Fruit fly (Drosophila melanogaster) whole organism, prepupa: ENCODE data around the gene del.
A peak's percentile ranks its signal among the peaks of the same experiment; 100 is the strongest.

Experiments used
- CG10631 ChIP-seq: fragments of 200-800 bp; sonication (Bioruptor generic); optimal IDR thresholded peaks from 2 replicates; lab custom pipeline; 2016; ENCODE audit warnings: missing biosample characterization, missing genetic modification characterization
- CG11294 ChIP-seq: fragments of 200-800 bp; sonication (Bioruptor generic); IDR thresholded peaks from 2 replicates; pipeline ENCODE4 v1.3.6; 2022; ENCODE audit warnings: missing biosample characterization, missing genetic modification characterization
- CG11902 ChIP-seq: fragments of 200-800 bp; sonication (Bioruptor generic); optimal IDR thresholded peaks from 3 replicates; lab custom pipeline; 2016; ENCODE audit warnings: missing biosample characterization, missing genetic modification characterization
- CG15336 ChIP-seq: fragments of 200-800 bp; sonication (Bioruptor generic); IDR thresholded peaks from 2 replicates; pipeline ENCODE4 v1.3.6; 2022; ENCODE audit warnings: missing biosample characterization, missing genetic modification characterization
- CG1621 ChIP-seq: fragments of 200-800 bp; sonication (Bioruptor generic); optimal IDR thresholded peaks from 3 replicates; lab custom pipeline; 2018; ENCODE audit warnings: missing biosample characterization, mild to moderate bottlenecking, missing genetic modification characterization
- CG3032 ChIP-seq: fragments of 200-800 bp; optimal IDR thresholded peaks from 2 replicates; lab custom pipeline; 2019; ENCODE audit warnings: missing biosample characterization, mild to moderate bottlenecking, missing genetic modification characterization, moderate library complexity
- CG31627 ChIP-seq: fragments of 200-800 bp; sonication (Bioruptor generic); optimal IDR thresholded peaks from 3 replicates; lab custom pipeline; 2016; ENCODE audit warnings: missing biosample characterization, missing genetic modification characterization
- CG32006 ChIP-seq: fragments of 200-800 bp; sonication (Bioruptor generic); optimal IDR thresholded peaks from 3 replicates; lab custom pipeline; 2017; ENCODE audit warnings: missing biosample characterization, mild to moderate bottlenecking, missing genetic modification characterization
- CG34406 ChIP-seq: fragments of 200-800 bp; sonication (Bioruptor generic); optimal IDR thresholded peaks from 3 replicates; lab custom pipeline; 2016; ENCODE audit warnings: missing biosample characterization, missing genetic modification characterization
- CG3919 ChIP-seq: fragments of 200-800 bp; sonication (Bioruptor generic); optimal IDR thresholded peaks from 3 replicates; lab custom pipeline; 2016; ENCODE audit warnings: missing biosample characterization, missing genetic modification characterization
- CG6163 ChIP-seq: fragments of 200-800 bp; sonication (Bioruptor generic); IDR thresholded peaks from 3 replicates; pipeline ENCODE4 v1.3.6; 2022; ENCODE audit warnings: missing biosample characterization, missing genetic modification characterization
- CG6276 ChIP-seq: fragments of 200-800 bp; sonication (Bioruptor generic); optimal IDR thresholded peaks from 2 replicates; lab custom pipeline; 2017; ENCODE audit warnings: missing biosample characterization, mild to moderate bottlenecking, missing genetic modification characterization
- CG6792 ChIP-seq: fragments of 200-800 bp; sonication (Bioruptor generic); optimal IDR thresholded peaks from 3 replicates; lab custom pipeline; 2016; ENCODE audit warnings: missing biosample characterization, missing genetic modification characterization
- CG6808 ChIP-seq: fragments of 200-800 bp; sonication (Bioruptor generic); optimal IDR thresholded peaks from 3 replicates; lab custom pipeline; 2017; ENCODE audit warnings: missing biosample characterization, missing genetic modification characterization, mild to moderate bottlenecking, moderate library complexity, missing genetic modification reagents
- CG6854 ChIP-seq: fragments of 200-800 bp; sonication (Bioruptor generic); optimal IDR thresholded peaks from 2 replicates; lab custom pipeline; 2017; ENCODE audit warnings: missing biosample characterization, mild to moderate bottlenecking, missing genetic modification characterization
- CG8319 ChIP-seq: fragments of 200-800 bp; sonication (Bioruptor generic); optimal IDR thresholded peaks from 3 replicates; lab custom pipeline; 2016; ENCODE audit warnings: missing biosample characterization, missing genetic modification characterization
- Eip75B ChIP-seq: fragments of 200-800 bp; sonication (Bioruptor generic); optimal IDR thresholded peaks from 3 replicates; lab custom pipeline; 2016; ENCODE audit warnings: missing biosample characterization, missing genetic modification characterization
- Eip78C ChIP-seq: fragments of 200-800 bp; sonication (Bioruptor generic); peaks from one replicate; lab custom pipeline; 2016; ENCODE audit warnings: missing biosample characterization, missing genetic modification characterization
- Eip93F ChIP-seq: fragments of 200-800 bp; sonication (Bioruptor generic); optimal IDR thresholded peaks from 2 replicates; lab custom pipeline; 2016; ENCODE audit warnings: missing biosample characterization, mild to moderate bottlenecking, missing genetic modification characterization
- Ets21C ChIP-seq: fragments of 200-800 bp; sonication (Bioruptor generic); optimal IDR thresholded peaks from 3 replicates; lab custom pipeline; 2016; ENCODE audit warnings: missing biosample characterization, missing genetic modification characterization
- Ets96B ChIP-seq: fragments of 200-800 bp; optimal IDR thresholded peaks from 2 replicates; lab custom pipeline; 2019; ENCODE audit warnings: missing biosample characterization, mild to moderate bottlenecking, missing genetic modification characterization, moderate library complexity
- Gug ChIP-seq: fragments of 200-800 bp; sonication (Bioruptor generic); IDR thresholded peaks from 2 replicates; pipeline ENCODE4 v1.3.6; 2022; ENCODE audit warnings: missing biosample characterization, missing genetic modification characterization
- Hr38 ChIP-seq: sonication (Bioruptor generic); optimal IDR thresholded peaks from 2 replicates; lab custom pipeline; 2016; ENCODE audit warnings: missing biosample characterization, missing genetic modification characterization
- Hr39 ChIP-seq: fragments of 200-800 bp; sonication (Bioruptor generic); optimal IDR thresholded peaks from 2 replicates; lab custom pipeline; 2016; ENCODE audit warnings: missing biosample characterization, missing genetic modification characterization
- Met ChIP-seq: fragments of 200-800 bp; sonication (Bioruptor generic); optimal IDR thresholded peaks from 3 replicates; lab custom pipeline; 2016; ENCODE audit warnings: missing biosample characterization, missing genetic modification characterization
- Sox102F ChIP-seq: fragments of 200-800 bp; sonication (Bioruptor generic); optimal IDR thresholded peaks from 2 replicates; lab custom pipeline; 2016; ENCODE audit warnings: missing biosample characterization, mild to moderate bottlenecking, missing genetic modification characterization
- Sox14 ChIP-seq: fragments of 200-800 bp; sonication (Bioruptor generic); optimal IDR thresholded peaks from 3 replicates; lab custom pipeline; 2016; ENCODE audit warnings: missing biosample characterization, missing genetic modification characterization
- Sox15 ChIP-seq: fragments of 200-800 bp; sonication (Bioruptor generic); optimal IDR thresholded peaks from 3 replicates; lab custom pipeline; 2016; ENCODE audit warnings: missing biosample characterization, missing genetic modification characterization
- achi ChIP-seq: fragments of 200-800 bp; sonication (Bioruptor generic); optimal IDR thresholded peaks from 3 replicates; lab custom pipeline; 2016; ENCODE audit warnings: missing biosample characterization, missing genetic modification characterization
- acj6 ChIP-seq: fragments of 200-800 bp; sonication (Bioruptor generic); optimal IDR thresholded peaks from 3 replicates; lab custom pipeline; 2016; ENCODE audit warnings: missing biosample characterization, missing genetic modification characterization
- cyc ChIP-seq: fragments of 200-800 bp; sonication (Bioruptor generic); optimal IDR thresholded peaks from 3 replicates; lab custom pipeline; 2016; ENCODE audit warnings: missing biosample characterization, missing genetic modification characterization
- dsx ChIP-seq: fragments of 200-800 bp; optimal IDR thresholded peaks from 3 replicates; lab custom pipeline; 2019; ENCODE audit warnings: missing biosample characterization, mild to moderate bottlenecking, missing genetic modification characterization, moderate library complexity; ENCODE audit not compliant: poor library complexity, severe bottlenecking
- esn ChIP-seq: fragments of 200-800 bp; sonication (Bioruptor generic); optimal IDR thresholded peaks from 2 replicates; lab custom pipeline; 2016; ENCODE audit warnings: missing biosample characterization, mild to moderate bottlenecking, missing genetic modification characterization, moderate library complexity
- fd85E ChIP-seq: fragments of 200-800 bp; sonication (Bioruptor generic); optimal IDR thresholded peaks from 3 replicates; lab custom pipeline; 2016; ENCODE audit warnings: missing biosample characterization, missing genetic modification characterization
- lz ChIP-seq: fragments of 200-800 bp; sonication (Bioruptor generic); optimal IDR thresholded peaks from 3 replicates; lab custom pipeline; 2016; ENCODE audit warnings: missing biosample characterization, missing genetic modification characterization
- salr ChIP-seq, 2 experiments: fragments of 200-800 bp; sonication (Bioruptor generic); optimal IDR thresholded peaks; 3 replicates each; lab custom pipeline; 2016 to 2018; ENCODE audit warnings: missing biosample characterization in 2 of 2, missing genetic modification characterization in 2 of 2, mild to moderate bottlenecking in 1 of 2
- spab ChIP-seq: fragments of 200-800 bp; sonication (Bioruptor generic); optimal IDR thresholded peaks from 2 replicates; lab custom pipeline; 2017; ENCODE audit warnings: missing biosample characterization, mild to moderate bottlenecking, missing genetic modification characterization, missing genetic modification reagents
- topi ChIP-seq: fragments of 200-800 bp; sonication (Bioruptor generic); optimal IDR thresholded peaks from 3 replicates; lab custom pipeline; 2016; ENCODE audit warnings: missing biosample characterization, missing genetic modification characterization
- vri ChIP-seq: fragments of 200-800 bp; sonication (Bioruptor generic); optimal IDR thresholded peaks from 3 replicates; lab custom pipeline; 2016; ENCODE audit warnings: missing biosample characterization, mild to moderate bottlenecking, missing genetic modification characterization

Gene del

DNA sequence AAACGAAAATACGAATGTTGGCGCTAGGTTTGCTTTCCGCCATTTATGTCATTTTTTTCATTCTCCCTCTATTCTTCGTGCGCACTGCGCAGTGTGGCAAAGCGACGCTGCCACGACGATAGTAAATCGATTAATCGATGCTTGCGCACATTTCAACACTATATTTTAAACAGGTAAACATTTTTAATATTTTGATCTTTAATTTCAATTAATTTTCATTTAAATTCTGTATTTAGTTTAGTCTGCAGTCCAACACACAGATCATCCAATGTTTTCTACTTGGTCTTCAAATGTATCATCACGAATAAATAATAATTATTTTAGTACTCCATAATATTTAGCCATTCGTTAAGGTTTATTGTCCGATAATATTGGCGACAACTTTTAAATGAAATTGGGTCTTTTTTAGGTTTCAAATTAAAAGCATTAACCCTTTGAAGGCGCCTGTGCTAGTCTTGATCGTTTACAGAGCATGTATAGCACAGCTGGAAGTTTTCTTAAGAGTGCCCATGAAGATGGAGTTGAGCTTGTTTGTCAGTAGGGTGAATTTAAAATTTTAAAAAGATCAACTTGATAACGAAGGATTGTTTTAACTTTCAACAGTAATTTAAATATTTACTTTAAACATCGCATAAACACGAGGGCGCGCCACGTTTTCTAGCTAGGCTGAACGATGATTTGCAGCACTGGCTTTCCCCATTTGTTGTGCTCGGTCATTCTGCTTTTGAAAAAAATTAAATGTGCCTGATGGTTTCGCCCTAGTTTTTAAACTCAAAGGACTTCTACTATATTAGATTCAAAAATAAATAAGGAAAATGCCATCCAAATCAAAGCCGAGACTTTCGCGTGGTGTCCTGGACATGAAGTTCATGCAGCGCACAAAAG, 8.1 kb upstream of the del start, which contains the start of the genes Mpp6 and E2f2 (continued):
- TF ChIP-seq CG3032 (tag; lab: Kevin White, UChicago) (no peak), Eip78C (GFP tag; lab: Kevin White, UChicago) (peak; percentile 77), Eip93F (GFP tag; lab: Kevin White, UChicago) (no peak), CG11294 (GFP tag; lab: Robert Waterston, UW) (no peak)

DNA sequence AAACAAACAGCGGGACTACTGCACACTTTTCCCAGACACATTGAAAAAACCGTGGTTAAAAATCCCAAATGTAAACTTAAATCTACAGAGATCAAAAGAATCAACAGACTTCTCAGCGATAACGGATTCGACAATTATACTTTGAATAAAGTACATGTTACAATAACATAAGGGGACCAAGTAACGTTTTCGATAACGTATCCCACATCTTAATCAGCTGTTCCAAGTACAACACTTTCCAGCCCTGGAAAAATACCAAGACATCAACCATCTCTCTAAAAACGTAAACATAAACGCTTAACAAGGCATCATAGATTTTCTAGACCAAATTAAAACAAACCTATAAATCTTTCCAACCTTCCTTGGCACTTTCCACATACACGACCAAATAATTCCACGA, 5.5 kb upstream of the del start:
- TF ChIP-seq cyc (no peak), CG8319 (GFP tag; lab: Kevin White, UChicago) (no peak)

DNA sequence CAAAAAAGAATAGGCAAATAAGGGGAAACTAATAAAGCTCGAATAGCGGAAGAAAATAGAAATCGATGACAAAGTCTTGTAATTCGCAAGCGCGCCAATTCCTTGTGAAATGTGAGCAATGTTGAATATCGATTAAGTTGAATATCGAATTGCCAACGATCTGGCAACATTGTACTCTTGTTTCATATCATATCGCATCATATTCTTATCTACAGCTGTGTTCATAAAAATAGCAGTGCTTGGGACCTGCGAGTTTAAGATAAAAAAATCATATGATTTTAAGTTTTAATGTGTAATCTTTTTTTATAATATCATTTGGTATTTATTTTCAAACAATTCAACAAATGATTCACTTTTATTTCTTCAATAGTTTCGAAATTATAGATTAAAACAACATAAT, 707 bp upstream of the del start:
- TF ChIP-seq lz (GFP tag; lab: Kevin White, UChicago) (peak; percentile 35), CG15336 (GFP tag; lab: Robert Waterston, UW) (peak; percentile 71), acj6 (peak; percentile 20), topi (GFP tag; lab: Kevin White, UChicago) (peak; percentile 33), CG10631 (GFP tag; lab: Kevin White, UChicago) (peak; percentile 40), CG31627 (peak; percentile 27), Gug (GFP tag; lab: Robert Waterston, UW) (no peak), Sox102F (GFP tag; lab: Kevin White, UChicago) (no peak), esn (GFP tag; lab: Kevin White, UChicago) (peak; percentile 43), CG6792 (no peak), cyc (peak; percentile 16), salr (GFP tag; optimal IDR thresholded peaks at IDR 0.05; lab: Kevin White, UChicago) (no peak), spab (GFP tag; lab: Kevin White, UChicago) (no peak), CG3032 (tag; lab: Kevin White, UChicago) (peak; percentile 35), Ets96B (tag; lab: Kevin White, UChicago) (peak; percentile 53), CG6163 (GFP tag; lab: Robert Waterston, UW) (peak; percentile 71; the same call in 2 of the 3 replicates)

dm6 chr2L:21142972-21143385, 5.4 kb downstream of the del start, which contains the start of gene pths:
Gene pths, plus strand, starts transcription at chr2L:21143229.
- TF ChIP-seq Hr39 (GFP tag; lab: Kevin White, UChicago) = peak; percentile 64
- TF ChIP-seq Eip93F (GFP tag; lab: Kevin White, UChicago) = no peak
- no peak for TF ChIP-seq Sox14 (GFP tag; lab: Kevin White, UChicago)
- peak; percentile 16 for TF ChIP-seq lz (GFP tag; lab: Kevin White, UChicago)
- TF ChIP-seq dsx (GFP tag; lab: Kevin White, UChicago) = no peak
- TF ChIP-seq CG32006 (GFP tag; lab: Kevin White, UChicago) = no peak
- no peak for TF ChIP-seq CG34406
- no peak for TF ChIP-seq CG6276 (GFP tag; lab: Kevin White, UChicago)
- peak; percentile 26 for TF ChIP-seq esn (GFP tag; lab: Kevin White, UChicago)
- TF ChIP-seq Hr38 (GFP tag; lab: Kevin White, UChicago) = no peak
- TF ChIP-seq Eip78C (GFP tag; lab: Kevin White, UChicago) = peak; percentile 62
- peak; percentile 29 for TF ChIP-seq Ets21C (GFP tag; lab: Kevin White, UChicago)
- TF ChIP-seq Eip75B (GFP tag; lab: Kevin White, UChicago) = no peak
- TF ChIP-seq CG31627 = peak; percentile 59
- TF ChIP-seq Met (GFP tag; lab: Kevin White, UChicago) = no peak
- TF ChIP-seq CG1621 (tag; lab: Kevin White, UChicago) = no peak
- TF ChIP-seq CG6792 = no peak
- no peak for TF ChIP-seq vri
- TF ChIP-seq Sox15 (GFP tag; lab: Kevin White, UChicago) = peak; percentile 22
- TF ChIP-seq CG8319 (GFP tag; lab: Kevin White, UChicago) = no peak
- TF ChIP-seq CG3032 (tag; lab: Kevin White, UChicago) = peak; percentile 42
- TF ChIP-seq Ets96B (tag; lab: Kevin White, UChicago) = no peak
- TF ChIP-seq CG11902 (GFP tag; lab: Kevin White, UChicago) = peak; percentile 32
- no peak for TF ChIP-seq CG6808 (GFP tag; lab: Kevin White, UChicago)
- TF ChIP-seq fd85E (GFP tag; lab: Kevin White, UChicago) = no peak
- no peak for TF ChIP-seq topi (GFP tag; lab: Kevin White, UChicago)
- TF ChIP-seq CG6854 (GFP tag; lab: Kevin White, UChicago) = no peak
- TF ChIP-seq CG3919 = no peak
- TF ChIP-seq CG11294 (GFP tag; lab: Robert Waterston, UW) = no peak
- peak; percentile 44 for TF ChIP-seq cyc
- no peak for TF ChIP-seq achi (GFP tag; lab: Kevin White, UChicago)
